Worm (Caenorhabditis elegans): Measurements from ENCODE around the gene F46F2.3.

DNA sequence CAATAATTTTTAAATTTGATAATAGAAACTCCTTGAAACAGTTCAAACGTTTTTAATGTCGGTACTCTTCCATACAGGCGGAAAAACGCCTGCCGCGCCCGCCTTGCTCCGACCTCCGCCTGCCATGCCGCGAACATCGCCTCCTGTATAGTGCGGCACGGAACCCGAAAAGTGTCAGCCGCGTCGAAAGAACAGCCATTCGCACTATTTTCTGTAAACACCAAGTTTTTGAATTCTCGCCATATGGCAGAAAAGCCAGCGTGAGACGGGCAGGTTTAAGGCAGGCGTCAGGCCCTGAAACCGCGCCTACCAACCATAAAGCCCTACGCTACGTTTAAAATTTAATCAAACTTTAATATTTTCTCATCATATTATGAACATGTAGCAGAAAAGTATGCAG is 37.3 kb downstream of the F46F2.3 start:
- no peak for TF ChIP-seq lsy-2 (tag; optimal IDR thresholded peaks at IDR 0.05)
- no peak for TF ChIP-seq cnd-1 (tag; optimal IDR thresholded peaks at IDR 0.05)
- no peak for TF ChIP-seq M03D4.4 (tag; optimal IDR thresholded peaks at IDR 0.05)
- TF ChIP-seq lin-13 (tag; optimal IDR thresholded peaks at IDR 0.05), result no peak
- TF ChIP-seq flh-1 (GFP tag; optimal IDR thresholded peaks at IDR 0.05), result no peak
- TF ChIP-seq ceh-43 (GFP tag; optimal IDR thresholded peaks at IDR 0.05), result no peak
- TF ChIP-seq bed-3 (GFP tag; optimal IDR thresholded peaks at IDR 0.05), result no peak
- no peak for TF ChIP-seq nhr-28 (tag; optimal IDR thresholded peaks at IDR 0.05)
